Fruit fly (Drosophila melanogaster): Measurements from ENCODE around the gene Adgf-A2.

Adgf-A2 gene

DNA sequence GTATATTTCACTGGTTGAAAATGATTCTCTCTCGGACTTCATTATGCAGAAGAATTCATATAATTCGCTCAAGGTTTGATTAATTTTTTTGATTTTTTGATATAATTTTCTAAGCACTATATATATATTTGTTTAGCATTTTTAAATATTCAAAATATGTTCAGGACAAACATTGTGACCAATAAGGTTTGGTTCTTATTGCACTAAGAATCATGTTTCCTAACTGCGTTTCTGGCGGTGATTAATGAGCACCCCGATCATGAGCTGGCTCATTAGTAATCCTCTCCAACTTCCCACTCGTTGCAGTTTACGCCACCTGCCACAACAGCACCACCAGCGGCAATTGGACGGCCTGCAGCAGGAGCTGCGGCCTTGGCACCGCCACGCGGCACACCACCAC, 34.7 kb downstream of the Adgf-A2 start, which contains the start of gene CG6052:
Gene CG6052 (minus strand): TSS at position 101 of the 400 bp plus-strand sequence.
- TF ChIP-seq CG34422 (GFP tag; IDR thresholded peaks at IDR 0.05) = no peak
- TF ChIP-seq CG12104 (GFP tag; optimal IDR thresholded peaks at IDR 0.05) = no peak
- no peak for TF ChIP-seq seq (GFP tag; IDR thresholded peaks at IDR 0.05)
- no peak for TF ChIP-seq Deaf1 (tag; optimal IDR thresholded peaks at IDR 0.05)
- TF ChIP-seq insv (GFP tag; optimal IDR thresholded peaks at IDR 0.05) = no peak
- no peak for TF ChIP-seq wdn (GFP tag; IDR thresholded peaks at IDR 0.05)
- TF ChIP-seq ham (GFP tag; IDR thresholded peaks at IDR 0.05) = no peak
- no peak for TF ChIP-seq gce (GFP tag; IDR thresholded peaks at IDR 0.05)
- no peak for TF ChIP-seq Fer1 (GFP tag; optimal IDR thresholded peaks at IDR 0.05)
- no peak for TF ChIP-seq shn (GFP tag; optimal IDR thresholded peaks at IDR 0.05)
- TF ChIP-seq CG1233 (GFP tag; optimal IDR thresholded peaks at IDR 0.05) = no peak
- no peak for TF ChIP-seq twi (tag; optimal IDR thresholded peaks at IDR 0.05)
- TF ChIP-seq CrebB (tag; optimal IDR thresholded peaks at IDR 0.05) = no peak
- no peak for TF ChIP-seq sr (GFP tag; IDR thresholded peaks at IDR 0.05)
- no peak for TF ChIP-seq Nf-YA (GFP tag; IDR thresholded peaks at IDR 0.05)
- TF ChIP-seq odd (GFP tag; optimal IDR thresholded peaks at IDR 0.05) = no peak
- TF ChIP-seq D (optimal IDR thresholded peaks at IDR 0.05) = no peak
- TF ChIP-seq D (GFP tag; optimal IDR thresholded peaks at IDR 0.05) = no peak

dm6 chr3L:17719754-17720153, 44.2 kb downstream of the Adgf-A2 start, which contains the start of gene CheB74a:
TSS of gene CheB74a (minus strand) at chr3L:17719854.
- TF ChIP-seq gce (GFP tag; IDR thresholded peaks at IDR 0.05) (no peak), HHEX (GFP tag; optimal IDR thresholded peaks at IDR 0.05) (no peak), Gsc (GFP tag; IDR thresholded peaks at IDR 0.05) (no peak), Ada2b (GFP tag; IDR thresholded peaks at IDR 0.05) (no peak), CG17186 (GFP tag; optimal IDR thresholded peaks at IDR 0.05) (no peak), Taf1 (GFP tag; IDR thresholded peaks at IDR 0.05) (no peak), CG17385 (GFP tag; optimal IDR thresholded peaks at IDR 0.05) (no peak), Dbx (GFP tag; IDR thresholded peaks at IDR 0.05) (no peak), CG9727 (GFP tag; optimal IDR thresholded peaks at IDR 0.05) (no peak), CG8388 (GFP tag; optimal IDR thresholded peaks at IDR 0.05) (no peak), CG2875 (GFP tag; optimal IDR thresholded peaks at IDR 0.05) (no peak), CG3281 (GFP tag; optimal IDR thresholded peaks at IDR 0.05) (no peak), Max (GFP tag; optimal IDR thresholded peaks at IDR 0.05) (no peak), stwl (tag; optimal IDR thresholded peaks at IDR 0.05) (no peak), CG5245 (GFP tag; optimal IDR thresholded peaks at IDR 0.05) (no peak), CG42726 (GFP tag; IDR thresholded peaks at IDR 0.05; ENCODE audit: partially characterized antibody) (no peak), CG9932 (GFP tag; IDR thresholded peaks at IDR 0.05) (no peak), D (optimal IDR thresholded peaks at IDR 0.05) (no peak), D (GFP tag; optimal IDR thresholded peaks at IDR 0.05) (no peak), CG15269 (tag; optimal IDR thresholded peaks at IDR 0.05) (no peak)
